Fruit fly (Drosophila melanogaster): ENCODE measurements around the gene velo.

Gene velo

dm6 chr3L:6764535-6765187 lies 12.1 kb upstream of the velo start:
- TF ChIP-seq sage (GFP tag; optimal IDR thresholded peaks at IDR 0.05), result no peak
- no peak for TF ChIP-seq Hr83 (GFP tag; optimal IDR thresholded peaks at IDR 0.05; ENCODE audit: poor library complexity, severe bottlenecking)
- no peak for TF ChIP-seq jim (GFP tag; optimal IDR thresholded peaks at IDR 0.05)
- no peak for TF ChIP-seq CrebA (GFP tag; optimal IDR thresholded peaks at IDR 0.05; ENCODE audit: borderline replicate concordance)
- TF ChIP-seq Dfd (GFP tag; optimal IDR thresholded peaks at IDR 0.05), result no peak
- TF ChIP-seq Vsx2 (GFP tag; optimal IDR thresholded peaks at IDR 0.05; ENCODE audit: partially characterized antibody), result no peak
- no peak for TF ChIP-seq Jra (GFP tag; optimal IDR thresholded peaks at IDR 0.05)
- no peak for TF ChIP-seq Hr78 (GFP tag; optimal IDR thresholded peaks at IDR 0.05)
- no peak for TF ChIP-seq Myc (optimal IDR thresholded peaks at IDR 0.05)
- no peak for TF ChIP-seq sv (GFP tag; optimal IDR thresholded peaks at IDR 0.05)
- no peak for TF ChIP-seq woc (GFP tag; optimal IDR thresholded peaks at IDR 0.05)
- TF ChIP-seq CG32264 (GFP tag; optimal IDR thresholded peaks at IDR 0.05), result no peak
- TF ChIP-seq psq (GFP tag; optimal IDR thresholded peaks at IDR 0.05), result no peak
- TF ChIP-seq N (GFP tag; optimal IDR thresholded peaks at IDR 0.05), result no peak
- no peak for TF ChIP-seq OdsH (GFP tag; optimal IDR thresholded peaks at IDR 0.05)
- TF ChIP-seq Dif (GFP tag; optimal IDR thresholded peaks at IDR 0.05; ENCODE audit: partially characterized antibody), result no peak
- TF ChIP-seq dl (GFP tag; optimal IDR thresholded peaks at IDR 0.05; ENCODE audit: insufficient read depth in 1 of 2, partially characterized antibody in 2 of 2), result no peak
- no peak for TF ChIP-seq pan (optimal IDR thresholded peaks at IDR 0.05)

dm6 chr3L:6763836-6764235 lies 11.3 kb upstream of the velo start:
- TF ChIP-seq Dif (GFP tag; optimal IDR thresholded peaks at IDR 0.05; ENCODE audit: partially characterized antibody) (no peak), lola (GFP tag; optimal IDR thresholded peaks at IDR 0.05) (no peak), CG9705 (GFP tag; optimal IDR thresholded peaks at IDR 0.05) (no peak), jim (GFP tag; optimal IDR thresholded peaks at IDR 0.05) (no peak), psq (GFP tag; optimal IDR thresholded peaks at IDR 0.05) (no peak), fru (GFP tag; optimal IDR thresholded peaks at IDR 0.05) (no peak), dsf (GFP tag; optimal IDR thresholded peaks at IDR 0.05; ENCODE audit: borderline replicate concordance) (no peak), Jra (GFP tag; optimal IDR thresholded peaks at IDR 0.05) (no peak), pan (optimal IDR thresholded peaks at IDR 0.05) (no peak), h (GFP tag; optimal IDR thresholded peaks at IDR 0.05) (no peak), sage (GFP tag; optimal IDR thresholded peaks at IDR 0.05) (no peak), dl (GFP tag; optimal IDR thresholded peaks at IDR 0.05; ENCODE audit: insufficient read depth in 1 of 2, partially characterized antibody in 2 of 2) (no peak), br (GFP tag; optimal IDR thresholded peaks at IDR 0.05) (no peak), ey (GFP tag; optimal IDR thresholded peaks at IDR 0.05) (no peak), usp (GFP tag; optimal IDR thresholded peaks at IDR 0.05) (no peak), sv (GFP tag; optimal IDR thresholded peaks at IDR 0.05) (no peak), OdsH (GFP tag; optimal IDR thresholded peaks at IDR 0.05) (no peak)

dm6 chr3L:6763146-6763545 lies 10.6 kb upstream of the velo start, which contains the start of gene Rsph3:
Rsph3 (minus strand) TSS chr3L:6763246.
- TF ChIP-seq Dif (GFP tag; optimal IDR thresholded peaks at IDR 0.05; ENCODE audit: partially characterized antibody) (no peak), dl (GFP tag; optimal IDR thresholded peaks at IDR 0.05; ENCODE audit: insufficient read depth in 1 of 2, partially characterized antibody in 2 of 2) (no peak), lola (GFP tag; optimal IDR thresholded peaks at IDR 0.05) (no peak), tai (GFP tag; optimal IDR thresholded peaks at IDR 0.05) (no peak)

dm6 chr3L:6756197-6756736 lies 3.7 kb upstream of the velo start, which contains the start of gene Ist1:
Ist1 (minus strand) TSS chr3L:6756497.
- TF ChIP-seq Myc (optimal IDR thresholded peaks at IDR 0.05), result peak; percentile 18
- TF ChIP-seq fru (GFP tag; optimal IDR thresholded peaks at IDR 0.05), result no peak

DNA sequence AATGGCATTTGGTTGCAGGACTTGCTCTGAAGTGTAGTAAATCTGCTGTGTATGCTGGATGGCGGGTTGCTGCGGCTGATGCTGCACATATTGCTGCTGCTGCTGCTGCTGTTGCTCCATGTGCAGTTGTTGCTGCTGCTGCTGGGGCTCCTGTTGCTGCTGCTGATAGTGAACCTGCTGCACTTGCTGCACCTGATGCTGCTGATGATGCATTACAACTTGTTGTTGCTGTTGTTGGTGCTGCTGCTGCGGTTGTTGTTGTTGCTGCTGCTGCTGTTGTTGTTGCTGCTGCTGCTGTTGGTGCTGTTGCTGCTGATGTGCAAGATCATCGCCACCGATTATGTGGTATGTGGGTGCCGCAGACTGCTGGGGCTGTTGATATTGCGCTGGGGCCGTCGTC lies 1.7 kb downstream of the velo start:
- TF ChIP-seq Dfd (GFP tag; optimal IDR thresholded peaks at IDR 0.05) (peak; percentile 95), jim (GFP tag; optimal IDR thresholded peaks at IDR 0.05) (no peak)

- TF ChIP-seq CrebA (GFP tag; optimal IDR thresholded peaks at IDR 0.05; ENCODE audit: borderline replicate concordance), result no peak
- TF ChIP-seq dl (GFP tag; optimal IDR thresholded peaks at IDR 0.05; ENCODE audit: insufficient read depth in 1 of 2, partially characterized antibody in 2 of 2), result no peak
- no peak for TF ChIP-seq jim (GFP tag; optimal IDR thresholded peaks at IDR 0.05)
- peak; percentile 3 for TF ChIP-seq Jra (GFP tag; optimal IDR thresholded peaks at IDR 0.05)
- no peak for TF ChIP-seq GATAd (GFP tag; optimal IDR thresholded peaks at IDR 0.05)
- no peak for TF ChIP-seq Dfd (GFP tag; optimal IDR thresholded peaks at IDR 0.05)
- TF ChIP-seq Rel (GFP tag; optimal IDR thresholded peaks at IDR 0.05), result no peak
- TF ChIP-seq Rel (tag; optimal IDR thresholded peaks at IDR 0.05), result peak; percentile 30
- peak; percentile 46 for TF ChIP-seq Sp1 (GFP tag; optimal IDR thresholded peaks at IDR 0.05)
- no peak for TF ChIP-seq N (GFP tag; optimal IDR thresholded peaks at IDR 0.05)
- TF ChIP-seq Hnf4 (GFP tag; optimal IDR thresholded peaks at IDR 0.05), result peak; percentile 53
- TF ChIP-seq psq (GFP tag; optimal IDR thresholded peaks at IDR 0.05), result peak; percentile 85
- TF ChIP-seq sage (GFP tag; optimal IDR thresholded peaks at IDR 0.05), result no peak
- no peak for TF ChIP-seq sv (GFP tag; optimal IDR thresholded peaks at IDR 0.05)
- no peak for TF ChIP-seq lola (GFP tag; optimal IDR thresholded peaks at IDR 0.05)
- TF ChIP-seq Dif (GFP tag; optimal IDR thresholded peaks at IDR 0.05; ENCODE audit: partially characterized antibody), result no peak
- peak; percentile 51 for TF ChIP-seq fru (GFP tag; optimal IDR thresholded peaks at IDR 0.05)
- TF ChIP-seq CG32264 (GFP tag; optimal IDR thresholded peaks at IDR 0.05), result no peak
- no peak for TF ChIP-seq tai (GFP tag; optimal IDR thresholded peaks at IDR 0.05)
- TF ChIP-seq Mio (GFP tag; optimal IDR thresholded peaks at IDR 0.05), result no peak
- no peak for TF ChIP-seq usp (GFP tag; optimal IDR thresholded peaks at IDR 0.05)
- TF ChIP-seq pan (optimal IDR thresholded peaks at IDR 0.05), result no peak
- peak; percentile 38 for TF ChIP-seq ey (GFP tag; optimal IDR thresholded peaks at IDR 0.05)
- peak; percentile 90 for TF ChIP-seq Myc (optimal IDR thresholded peaks at IDR 0.05)
- TF ChIP-seq Hr83 (GFP tag; optimal IDR thresholded peaks at IDR 0.05; ENCODE audit: poor library complexity, severe bottlenecking), result peak; percentile 51
- TF ChIP-seq br (GFP tag; optimal IDR thresholded peaks at IDR 0.05), result peak; percentile 16
Measured at dm6 chr3L:6747127-6747526, 5.4 kb downstream of the velo start.

Data from whole organism, wandering third instar larva.